Worm (Caenorhabditis elegans): Measurements from ENCODE around the gene bath-41.

DNA sequence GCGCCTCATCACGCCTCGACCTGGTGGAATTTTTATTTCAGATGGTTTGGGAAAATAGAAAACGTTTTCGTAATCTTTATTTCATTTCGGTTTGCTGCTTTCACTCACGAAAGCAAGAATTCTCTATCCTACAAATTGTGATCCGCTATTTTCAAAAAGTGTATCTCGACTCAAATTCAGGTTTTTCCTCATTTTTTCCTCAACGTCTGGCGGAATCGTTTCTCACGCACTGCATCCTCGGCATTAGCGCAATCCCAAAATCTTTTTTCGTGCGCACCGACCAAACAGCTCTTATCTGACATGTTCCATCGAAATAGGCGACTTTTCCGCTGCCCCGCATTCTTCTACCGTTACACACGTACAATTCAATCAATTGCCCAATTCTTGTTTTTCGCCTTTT, 3.8 kb downstream of the bath-41 start, which contains the start of gene F37A4.3:
- TF ChIP-seq mdl-1 (tag; optimal IDR thresholded peaks at IDR 0.05) (no peak), nhr-12 (tag; optimal IDR thresholded peaks at IDR 0.05) (no peak), elt-3 (tag; optimal IDR thresholded peaks at IDR 0.05) (no peak), ceh-16 (tag; optimal IDR thresholded peaks at IDR 0.05) (no peak), nhr-237 (tag; optimal IDR thresholded peaks at IDR 0.05) (no peak), sma-9 (GFP tag; optimal IDR thresholded peaks at IDR 0.05) (no peak), sma-9 (tag; optimal IDR thresholded peaks at IDR 0.05) (no peak), nhr-77 (tag; optimal IDR thresholded peaks at IDR 0.05) (no peak), nhr-11 (tag; optimal IDR thresholded peaks at IDR 0.05) (no peak), lsy-2 (tag; optimal IDR thresholded peaks at IDR 0.05) (no peak), ama-1 (optimal IDR thresholded peaks at IDR 0.05) (no peak), unc-39 (tag; optimal IDR thresholded peaks at IDR 0.05) (no peak), fos-1 (tag; optimal IDR thresholded peaks at IDR 0.05) (no peak), zag-1 (tag; optimal IDR thresholded peaks at IDR 0.05) (no peak), ceh-82 (tag; optimal IDR thresholded peaks at IDR 0.05) (no peak)
